Worm (Caenorhabditis elegans): Measurements from ENCODE around the gene acs-5.

acs-5 gene

DNA sequence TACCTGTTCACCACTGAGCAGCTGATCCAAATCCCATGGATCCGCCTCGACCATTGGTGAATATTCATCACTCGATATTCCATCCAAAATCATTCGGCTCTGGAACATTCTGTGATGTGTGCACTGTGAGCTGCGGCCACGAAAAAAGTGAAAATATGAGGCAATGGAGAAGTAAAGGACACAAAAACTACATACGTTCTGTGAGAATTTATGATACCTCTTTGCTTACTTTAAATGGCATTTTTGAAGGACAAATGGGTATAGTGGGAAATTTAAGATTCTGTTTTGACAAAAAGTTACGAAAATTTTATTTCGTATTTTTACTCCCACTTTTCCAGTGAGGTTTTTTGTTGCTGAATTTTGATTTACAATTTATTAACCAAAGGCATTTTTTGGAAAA, 51.0 kb downstream of the acs-5 start, which contains the start of gene twk-40:
Gene twk-40, minus strand, starts transcription at position 101 of the 400 bp plus-strand sequence.
- no peak for TF ChIP-seq unc-39 (tag; optimal IDR thresholded peaks at IDR 0.05)

Measured in whole organism, L4 larva.